Worm (Caenorhabditis elegans): ENCODE data around the gene F20G2.3.
A peak's percentile ranks its signal among the peaks of the same experiment; 100 is the strongest.

F20G2.3 gene

DNA sequence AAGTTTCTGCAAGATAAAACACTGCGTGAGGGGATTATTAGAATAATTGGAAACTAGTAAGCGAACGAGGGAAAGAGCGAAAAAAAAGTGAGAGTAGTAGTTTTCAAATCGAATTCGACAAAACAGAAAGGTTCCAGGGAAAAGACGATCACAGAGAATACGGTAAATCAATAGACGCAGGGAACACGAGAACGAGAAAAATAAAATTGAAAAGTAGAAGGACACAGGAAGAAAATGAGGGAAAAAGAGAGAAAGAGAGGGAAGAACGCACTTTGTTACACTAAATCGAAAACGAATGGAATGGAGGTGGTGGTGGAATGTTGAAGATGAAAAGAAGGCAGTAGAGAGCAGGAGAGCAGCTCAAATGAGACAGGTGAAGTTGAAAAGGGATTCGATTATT, 38.9 kb upstream of the F20G2.3 start, which contains the start of gene swan-1:
TSS of gene swan-1 (minus strand) at position 6 of the 400 bp plus-strand sequence.
- TF ChIP-seq unc-62 (GFP tag; optimal IDR thresholded peaks at IDR 0.05), result no peak
- peak; percentile 14 for TF ChIP-seq nhr-25 (tag; optimal IDR thresholded peaks at IDR 0.05)

DNA sequence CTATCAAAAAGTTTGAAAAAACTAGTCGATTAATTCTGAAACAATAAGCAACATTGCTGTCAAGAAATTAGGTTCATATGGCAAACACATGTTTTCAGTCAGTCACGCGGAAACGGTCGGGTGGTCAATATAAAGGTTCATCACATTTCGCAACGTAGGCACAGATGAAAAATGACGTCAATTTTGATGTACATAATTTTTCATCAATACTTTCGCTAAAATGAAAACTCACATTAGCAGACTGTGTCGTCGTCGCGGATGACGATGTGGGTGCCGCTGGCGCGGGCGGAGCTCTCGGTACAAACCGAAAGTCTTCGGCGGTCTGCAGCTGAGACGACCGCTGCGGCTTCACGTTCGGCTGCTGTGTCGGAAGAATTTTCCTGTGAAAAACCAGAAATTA, 35.6 kb upstream of the F20G2.3 start, which contains the start of gene swan-2:
TSS of gene swan-2 (minus strand) at position 380 of the 400 bp plus-strand sequence.
- TF ChIP-seq ama-1 (optimal IDR thresholded peaks at IDR 0.05), result peak; percentile 5
- TF ChIP-seq skn-1 (tag; optimal IDR thresholded peaks at IDR 0.05), result no peak
- TF ChIP-seq elt-2 (tag; optimal IDR thresholded peaks at IDR 0.05), result peak; percentile 5
- no peak for TF ChIP-seq ceh-82 (tag; optimal IDR thresholded peaks at IDR 0.05)

DNA sequence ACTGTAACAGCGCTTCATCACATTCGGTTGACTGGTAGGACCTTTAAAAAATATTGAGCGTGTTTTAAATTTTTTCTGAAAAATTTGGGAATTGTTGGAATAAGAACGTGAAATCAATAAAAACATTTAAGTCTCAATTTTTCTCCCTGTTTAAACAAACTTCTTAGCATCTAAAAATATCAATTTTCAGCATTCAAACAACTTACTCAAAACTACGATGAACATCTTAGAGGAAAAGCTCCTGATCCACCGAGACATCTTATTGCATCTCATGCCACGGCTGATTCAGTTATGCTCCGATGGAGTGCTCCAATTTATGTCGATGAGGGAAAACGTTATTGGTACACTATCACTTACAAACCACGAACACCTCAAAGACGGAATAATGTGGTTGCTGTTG, 30.9 kb upstream of the F20G2.3 start:
- no peak for TF ChIP-seq ceh-28 (tag; optimal IDR thresholded peaks at IDR 0.05)

DNA sequence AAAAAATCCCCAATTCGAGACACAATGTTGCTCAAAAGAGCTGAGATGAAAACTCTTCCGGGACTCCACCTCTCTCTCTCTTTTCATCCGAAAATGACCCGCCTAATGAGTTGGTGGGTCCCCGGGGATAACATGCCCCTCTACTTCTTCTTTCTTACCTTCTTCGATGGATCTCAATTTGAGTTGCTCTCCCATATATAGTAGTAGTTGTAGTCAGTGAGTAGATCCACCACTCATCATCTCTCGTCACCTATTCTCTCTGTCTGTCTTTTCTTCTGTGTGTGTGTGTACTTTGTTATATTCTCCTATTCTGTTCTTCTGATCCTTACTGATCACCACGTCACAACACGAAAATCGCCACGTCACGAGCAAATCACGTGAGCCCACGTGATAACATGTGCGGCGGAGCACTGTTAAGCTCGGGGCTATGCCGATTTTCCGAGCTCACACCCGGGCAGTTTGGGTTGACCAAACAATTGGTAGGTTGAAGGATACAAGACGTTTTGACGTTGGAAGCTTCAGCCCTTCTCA, 28.0 kb upstream of the F20G2.3 start, which contains the start of gene twk-32:
TSS of gene twk-32 (plus strand) at position 396 of the 531 bp plus-strand sequence.
- TF ChIP-seq pha-4 (tag; optimal IDR thresholded peaks at IDR 0.05) (peak; percentile 34), ama-1 (optimal IDR thresholded peaks at IDR 0.05) (peak; percentile 73), mml-1 (tag; optimal IDR thresholded peaks at IDR 0.05) (peak; percentile 22), R02D3.7 (tag; optimal IDR thresholded peaks at IDR 0.05) (no peak)

DNA sequence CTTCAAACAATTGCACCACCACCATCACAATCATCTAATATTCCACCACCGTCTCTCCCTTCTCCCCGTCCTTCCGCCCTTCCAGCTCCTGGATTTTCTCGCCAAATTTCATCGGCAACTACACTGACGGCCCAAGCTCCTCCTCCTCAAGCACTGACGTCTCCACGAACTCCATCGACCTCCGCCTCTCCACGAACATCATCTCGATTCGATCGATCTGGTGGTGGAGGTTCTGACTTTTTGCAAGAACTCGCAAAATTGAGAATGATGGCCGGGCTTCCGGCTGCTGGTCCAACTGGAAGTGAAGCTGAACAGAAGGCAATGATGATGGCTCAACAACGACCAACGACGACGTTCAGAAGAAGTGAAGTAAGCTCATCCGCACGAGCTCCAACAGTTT, 25.8 kb upstream of the F20G2.3 start:
- TF ChIP-seq elt-1 (tag; optimal IDR thresholded peaks at IDR 0.05) (no peak), ama-1 (optimal IDR thresholded peaks at IDR 0.05) (peak; percentile 36)

DNA sequence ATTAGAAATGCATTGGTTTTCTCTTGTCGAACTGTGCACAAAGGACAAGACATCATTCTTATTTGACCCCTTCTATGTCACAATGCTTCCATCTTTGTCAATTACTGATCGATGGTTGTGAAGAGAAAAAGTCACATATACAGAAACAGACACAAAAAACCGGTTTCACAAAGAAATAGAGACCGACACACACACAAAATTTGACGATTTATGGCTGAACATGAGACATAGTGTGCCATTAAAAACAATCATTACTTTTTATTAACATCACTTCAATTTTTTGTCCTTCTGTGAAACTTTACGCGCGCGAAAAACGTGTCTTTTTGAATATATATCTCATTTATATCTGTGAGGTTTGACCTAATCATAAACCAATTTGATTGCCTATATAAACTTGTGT, 22.3 kb upstream of the F20G2.3 start:
- TF ChIP-seq elt-1 (tag; optimal IDR thresholded peaks at IDR 0.05), result no peak
- TF ChIP-seq lsy-12 (tag; optimal IDR thresholded peaks at IDR 0.05), result no peak
- no peak for TF ChIP-seq ceh-16 (tag; optimal IDR thresholded peaks at IDR 0.05)
- no peak for TF ChIP-seq ztf-4 (tag; optimal IDR thresholded peaks at IDR 0.05)
- no peak for TF ChIP-seq lin-39 (tag; optimal IDR thresholded peaks at IDR 0.05)
- TF ChIP-seq skn-1 (tag; optimal IDR thresholded peaks at IDR 0.05), result no peak
- TF ChIP-seq nhr-28 (tag; optimal IDR thresholded peaks at IDR 0.05), result no peak
- peak; percentile 79 for TF ChIP-seq nhr-25 (tag; optimal IDR thresholded peaks at IDR 0.05)
- peak; percentile 84 for TF ChIP-seq nhr-23 (tag; optimal IDR thresholded peaks at IDR 0.05)
- no peak for TF ChIP-seq zag-1 (tag; optimal IDR thresholded peaks at IDR 0.05)
- peak; percentile 20 for TF ChIP-seq nhr-43 (tag; optimal IDR thresholded peaks at IDR 0.05; ENCODE audit: poor library complexity, severe bottlenecking)
- TF ChIP-seq egl-27 (tag; optimal IDR thresholded peaks at IDR 0.05), result no peak
- no peak for TF ChIP-seq mml-1 (tag; optimal IDR thresholded peaks at IDR 0.05)
- no peak for TF ChIP-seq ceh-9 (tag; optimal IDR thresholded peaks at IDR 0.05)
- TF ChIP-seq unc-39 (tag; optimal IDR thresholded peaks at IDR 0.05), result no peak
- no peak for TF ChIP-seq sea-2 (GFP tag; optimal IDR thresholded peaks at IDR 0.05)
- TF ChIP-seq egl-5 (tag; optimal IDR thresholded peaks at IDR 0.05), result peak; percentile 73

DNA sequence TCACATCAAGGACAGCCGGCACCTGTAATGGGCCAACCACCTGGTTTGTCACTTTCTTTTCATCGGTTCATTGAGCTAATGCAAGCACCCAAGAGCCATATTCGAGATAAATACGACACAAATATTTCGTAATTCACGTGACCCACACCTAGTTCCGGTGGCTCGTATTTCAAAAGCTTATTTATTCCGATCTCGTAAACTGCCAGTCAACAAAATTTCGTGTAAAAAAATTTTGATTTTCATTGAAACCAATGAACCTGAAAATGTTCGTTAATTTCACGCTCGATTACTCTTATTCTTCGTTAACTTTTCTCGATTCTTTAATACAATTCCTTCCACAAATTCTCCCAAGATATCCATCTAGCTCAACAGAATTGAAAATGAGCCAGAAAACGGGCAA, 21.8 kb upstream of the F20G2.3 start:
- TF ChIP-seq lin-15B (tag; optimal IDR thresholded peaks at IDR 0.05) (no peak), nhr-67 (tag; optimal IDR thresholded peaks at IDR 0.05) (no peak)

DNA sequence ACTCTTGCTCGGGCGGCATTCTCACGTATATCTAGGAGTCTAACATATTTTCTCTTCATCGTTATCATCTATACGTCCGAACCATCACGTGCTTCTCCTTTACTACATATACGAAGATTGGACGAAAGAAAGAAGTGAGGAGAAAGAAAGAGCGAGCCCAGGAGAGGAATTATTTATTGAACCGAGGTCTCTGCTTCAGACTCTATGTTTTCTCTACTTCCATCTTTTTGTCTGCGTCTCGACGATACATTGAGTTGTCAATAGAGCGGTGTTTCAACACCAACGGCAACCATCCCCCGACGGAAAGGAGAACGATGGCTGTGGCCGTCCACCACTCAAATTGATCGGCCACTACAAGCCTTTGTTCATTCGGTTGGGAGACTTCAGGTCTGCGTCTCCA, 21.1 kb upstream of the F20G2.3 start:
- TF ChIP-seq zag-1 (tag; optimal IDR thresholded peaks at IDR 0.05) (no peak), skn-1 (tag; optimal IDR thresholded peaks at IDR 0.05) (peak; percentile 29), ceh-9 (tag; optimal IDR thresholded peaks at IDR 0.05) (no peak), nhr-237 (tag; optimal IDR thresholded peaks at IDR 0.05) (no peak), ceh-28 (tag; optimal IDR thresholded peaks at IDR 0.05) (peak; percentile 84), ztf-4 (tag; optimal IDR thresholded peaks at IDR 0.05) (no peak), pha-4 (tag; optimal IDR thresholded peaks at IDR 0.05) (peak; percentile 99), ceh-16 (tag; optimal IDR thresholded peaks at IDR 0.05) (no peak), ztf-11 (tag; optimal IDR thresholded peaks at IDR 0.05) (no peak), nfya-1 (tag; optimal IDR thresholded peaks at IDR 0.05; ENCODE audit: insufficient read depth) (peak; percentile 95), nhr-23 (tag; optimal IDR thresholded peaks at IDR 0.05) (peak; percentile 81), snpc-4 (tag; optimal IDR thresholded peaks at IDR 0.05) (peak; percentile 71), mdl-1 (tag; optimal IDR thresholded peaks at IDR 0.05) (peak; percentile 44), eor-1 (tag; optimal IDR thresholded peaks at IDR 0.05) (no peak), R02D3.7 (tag; optimal IDR thresholded peaks at IDR 0.05) (peak; percentile 19), fkh-10 (GFP tag; optimal IDR thresholded peaks at IDR 0.05) (peak; percentile 25), fos-1 (tag; optimal IDR thresholded peaks at IDR 0.05) (peak; percentile 0), ZK546.5 (tag; optimal IDR thresholded peaks at IDR 0.05) (no peak), unc-39 (tag; optimal IDR thresholded peaks at IDR 0.05) (no peak), pqm-1 (tag; optimal IDR thresholded peaks at IDR 0.05) (peak; percentile 79), unc-62 (GFP tag; optimal IDR thresholded peaks at IDR 0.05) (peak; percentile 60), lin-39 (tag; optimal IDR thresholded peaks at IDR 0.05) (peak; percentile 96), ceh-82 (tag; optimal IDR thresholded peaks at IDR 0.05) (peak; percentile 50), jun-1 (tag; optimal IDR thresholded peaks at IDR 0.05) (peak; percentile 90), elt-2 (tag; optimal IDR thresholded peaks at IDR 0.05) (peak; percentile 87)

All from whole organism, L3 larva.